Worm (Caenorhabditis elegans) whole organism, midembryonic: ENCODE data around the gene phf-14.

Source experiments
- tab-1 ChIP-seq: fragments of 200-800 bp; sonication (Bioruptor generic); IDR thresholded peaks from 2 replicates; pipeline ENCODE4 v1.3.6; 2022; ENCODE audit warnings: missing genetic modification characterization, missing compliant biosample characterization
- ztf-23 ChIP-seq: fragments of 200-800 bp; sonication (Bioruptor generic); IDR thresholded peaks from 2 replicates; pipeline ENCODE4 v1.3.6; 2022; ENCODE audit warnings: missing genetic modification reagents, missing genetic modification characterization, missing compliant biosample characterization

DNA sequence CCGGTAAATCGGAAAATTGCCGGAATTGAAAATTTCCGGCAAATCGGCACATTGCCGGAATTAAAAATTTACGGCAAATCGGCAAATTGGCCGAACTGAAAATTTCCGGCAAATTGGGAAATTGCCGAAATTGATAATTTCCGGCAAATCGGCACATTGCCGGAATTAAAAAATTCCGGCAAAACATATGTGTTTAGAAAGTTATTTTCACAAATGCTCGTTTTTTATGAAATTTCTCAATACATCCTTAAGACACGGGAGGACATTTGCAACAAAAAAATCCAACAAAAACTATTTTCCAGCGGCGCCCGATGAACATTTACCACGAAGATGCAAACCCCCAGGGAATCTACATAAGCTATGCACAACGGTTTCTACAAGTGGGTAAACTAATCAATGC is 47.5 kb downstream of the phf-14 start, which contains the start of gene C06H5.8:
- TF ChIP-seq ztf-23 (GFP tag; lab: Robert Waterston, UW) (no peak), tab-1 (GFP tag; lab: Robert Waterston, UW) (no peak)
